Fruit fly (Drosophila melanogaster) whole organism, embryonic: ENCODE data around the gene CG7101.

Source experiments
- Atf6 ChIP-seq: fragments of 200-800 bp; sonication (Bioruptor generic); IDR thresholded peaks from 2 replicates; pipeline ENCODE4 v1.3.6; 2022; ENCODE audit warnings: missing biosample characterization, missing genetic modification characterization
- CG10209 ChIP-seq: fragments of 200-800 bp; sonication (Bioruptor generic); optimal IDR thresholded peaks from 3 replicates; lab custom pipeline; 2017; ENCODE audit warnings: missing biosample characterization, mild to moderate bottlenecking, missing genetic modification characterization, missing genetic modification reagents
- CG10565 ChIP-seq: fragments of 200-800 bp; sonication (Bioruptor generic); optimal IDR thresholded peaks from 3 replicates; lab custom pipeline; 2016; ENCODE audit warnings: missing biosample characterization, mild to moderate bottlenecking, missing genetic modification characterization
- CG10654 ChIP-seq: fragments of 200-800 bp; sonication (Bioruptor generic); optimal IDR thresholded peaks from 2 replicates; lab custom pipeline; 2016; ENCODE audit warnings: missing biosample characterization, missing genetic modification characterization
- CG10959 ChIP-seq: fragments of 200-800 bp; sonication (Bioruptor generic); IDR thresholded peaks from 2 replicates; pipeline ENCODE4 v1.3.6; 2022; ENCODE audit warnings: missing biosample characterization, missing genetic modification characterization
- CG11456 ChIP-seq: fragments of 200-800 bp; sonication (Bioruptor generic); IDR thresholded peaks from 3 replicates; pipeline ENCODE4 v1.3.6; 2022; ENCODE audit warnings: missing biosample characterization, missing genetic modification characterization
- CG11695 ChIP-seq: fragments of 200-800 bp; sonication (Bioruptor generic); IDR thresholded peaks from 3 replicates; pipeline ENCODE4 v1.3.6; 2022; ENCODE audit warnings: missing biosample characterization, missing genetic modification characterization
- CG13123 ChIP-seq: fragments of 200-800 bp; sonication (Bioruptor generic); optimal IDR thresholded peaks from 2 replicates; lab custom pipeline; 2016; ENCODE audit warnings: missing biosample characterization, missing genetic modification characterization
- CG18476 ChIP-seq: fragments of 200-800 bp; sonication (Bioruptor generic); optimal IDR thresholded peaks from 2 replicates; lab custom pipeline; 2016; ENCODE audit warnings: missing biosample characterization, mild to moderate bottlenecking, missing genetic modification characterization
- CG30020 ChIP-seq: fragments of 200-800 bp; optimal IDR thresholded peaks from 2 replicates; lab custom pipeline; 2019; ENCODE audit warnings: missing biosample characterization, mild to moderate bottlenecking, missing genetic modification characterization, moderate library complexity
- CG31224 ChIP-seq: fragments of 200-800 bp; sonication (Bioruptor generic); IDR thresholded peaks from 2 replicates; pipeline ENCODE4 v1.3.6; 2022; ENCODE audit warnings: missing biosample characterization, missing genetic modification characterization
- CG34376 ChIP-seq: fragments of 200-800 bp; sonication (Bioruptor generic); optimal IDR thresholded peaks from 2 replicates; lab custom pipeline; 2018; ENCODE audit warnings: missing biosample characterization, mild to moderate bottlenecking, missing genetic modification characterization
- CG3847 ChIP-seq: fragments of 200-800 bp; sonication (Bioruptor generic); IDR thresholded peaks from 2 replicates; pipeline ENCODE4 v1.3.6; 2022; ENCODE audit warnings: missing biosample characterization, missing genetic modification characterization
- CG5245 ChIP-seq: fragments of 200-800 bp; sonication (Bioruptor generic); optimal IDR thresholded peaks from 3 replicates; lab custom pipeline; 2016; ENCODE audit warnings: missing biosample characterization, missing genetic modification characterization
- CG6654 ChIP-seq: fragments of 200-800 bp; sonication (Bioruptor generic); optimal IDR thresholded peaks from 2 replicates; lab custom pipeline; 2017; ENCODE audit warnings: missing biosample characterization, mild to moderate bottlenecking, missing genetic modification characterization
- CG7556 ChIP-seq: fragments of 200-800 bp; sonication (Bioruptor generic); optimal IDR thresholded peaks from 2 replicates; lab custom pipeline; 2017; ENCODE audit warnings: missing biosample characterization, mild to moderate bottlenecking, missing genetic modification characterization
- CG9876 ChIP-seq: fragments of 200-800 bp; sonication (Bioruptor generic); optimal IDR thresholded peaks from 2 replicates; lab custom pipeline; 2016; ENCODE audit warnings: missing biosample characterization, missing genetic modification characterization
- CoRest ChIP-seq: fragments of 200-800 bp; sonication (Bioruptor generic); optimal IDR thresholded peaks from 3 replicates; lab custom pipeline; 2018; ENCODE audit warnings: missing biosample characterization, mild to moderate bottlenecking, missing genetic modification characterization, moderate library complexity
- Dad ChIP-seq: fragments of 200-800 bp; sonication (Bioruptor generic); optimal IDR thresholded peaks from 3 replicates; lab custom pipeline; 2016; ENCODE audit warnings: missing biosample characterization, missing genetic modification characterization
- Dek ChIP-seq: fragments of 200-800 bp; sonication (Bioruptor generic); optimal IDR thresholded peaks from 3 replicates; lab custom pipeline; 2019; ENCODE audit warnings: missing biosample characterization, mild to moderate bottlenecking, missing genetic modification characterization, moderate library complexity
- Doc3 ChIP-seq: fragments of 200-800 bp; sonication (Bioruptor generic); IDR thresholded peaks from 3 replicates; pipeline ENCODE4 v1.3.6; 2022; ENCODE audit warnings: missing biosample characterization, missing genetic modification characterization; ENCODE audit not compliant: partially characterized antibody
- Dref ChIP-seq: fragments of 200-800 bp; sonication (Bioruptor generic); IDR thresholded peaks from 2 replicates; pipeline ENCODE4 v1.3.6; 2022; ENCODE audit warnings: missing biosample characterization, missing genetic modification characterization
- Gsc ChIP-seq: fragments of 200-800 bp; sonication (Bioruptor generic); IDR thresholded peaks from 2 replicates; pipeline ENCODE4 v1.3.6; 2022; ENCODE audit warnings: missing biosample characterization, missing genetic modification characterization
- HLH4C ChIP-seq: fragments of 200-800 bp; sonication (Bioruptor generic); IDR thresholded peaks from 3 replicates; pipeline ENCODE4 v1.3.6; 2022; ENCODE audit warnings: missing biosample characterization, missing genetic modification characterization; ENCODE audit not compliant: partially characterized antibody
- MTF-1 ChIP-seq: fragments of 200-800 bp; sonication (Bioruptor generic); optimal IDR thresholded peaks from 2 replicates; lab custom pipeline; 2018; ENCODE audit warnings: missing biosample characterization, mild to moderate bottlenecking, missing genetic modification characterization, borderline replicate concordance
- Nf-YB ChIP-seq: fragments of 200-800 bp; sonication (Bioruptor generic); optimal IDR thresholded peaks from 3 replicates; lab custom pipeline; 2019; ENCODE audit warnings: missing biosample characterization, mild to moderate bottlenecking, missing genetic modification characterization, moderate library complexity
- Poxn ChIP-seq: fragments of 200-800 bp; sonication (Bioruptor generic); IDR thresholded peaks from 2 replicates; pipeline ENCODE4 v1.3.6; 2022; ENCODE audit warnings: missing biosample characterization, missing genetic modification characterization
- Rfx ChIP-seq: fragments of 200-800 bp; sonication (Bioruptor generic); IDR thresholded peaks from 2 replicates; pipeline ENCODE4 v1.3.6; 2022; ENCODE audit warnings: missing biosample characterization, missing genetic modification characterization
- Rx ChIP-seq: fragments of 200-800 bp; sonication (Bioruptor generic); IDR thresholded peaks from 2 replicates; pipeline ENCODE4 v1.3.6; 2022; ENCODE audit warnings: missing biosample characterization, missing genetic modification characterization
- Sox100B ChIP-seq: fragments of 200-800 bp; sonication (Bioruptor generic); optimal IDR thresholded peaks from 3 replicates; lab custom pipeline; 2018; ENCODE audit warnings: missing biosample characterization, mild to moderate bottlenecking, missing genetic modification characterization
- al ChIP-seq: fragments of 200-800 bp; sonication (Bioruptor generic); IDR thresholded peaks from 2 replicates; pipeline ENCODE4 v1.3.6; 2022; ENCODE audit warnings: missing biosample characterization, missing genetic modification characterization
- bbx ChIP-seq: fragments of 200-800 bp; sonication (Bioruptor generic); IDR thresholded peaks from 2 replicates; pipeline ENCODE4 v1.3.6; 2022; ENCODE audit warnings: missing biosample characterization, missing genetic modification characterization; ENCODE audit not compliant: partially characterized antibody
- chinmo ChIP-seq: fragments of 200-800 bp; sonication (Bioruptor generic); IDR thresholded peaks from 4 replicates; pipeline ENCODE4 v1.3.6; 2022; ENCODE audit warnings: missing biosample characterization, missing genetic modification characterization; ENCODE audit not compliant: partially characterized antibody
- croc ChIP-seq: fragments of 200-800 bp; sonication (Bioruptor generic); conservative IDR thresholded peaks from 3 replicates; pipeline ENCODE4 v1.3.6; 2022; ENCODE audit warnings: missing biosample characterization, missing genetic modification characterization
- crp ChIP-seq, 2 experiments: fragments of 200-800 bp; sonication (Bioruptor generic); optimal IDR thresholded peaks; 2 replicates in 1 of 2; 3 replicates in 1 of 2; lab custom pipeline; 2017; ENCODE audit warnings: missing biosample characterization in 2 of 2, missing genetic modification characterization in 2 of 2, mild to moderate bottlenecking in 1 of 2, moderate library complexity in 1 of 2
- fd96Cb ChIP-seq: fragments of 200-800 bp; sonication (Bioruptor generic); optimal IDR thresholded peaks from 2 replicates; lab custom pipeline; 2018; ENCODE audit warnings: missing biosample characterization, mild to moderate bottlenecking, missing genetic modification characterization, moderate library complexity
- gcm ChIP-seq: fragments of 200-800 bp; sonication (Bioruptor generic); optimal IDR thresholded peaks from 2 replicates; lab custom pipeline; 2019; ENCODE audit warnings: missing biosample characterization, mild to moderate bottlenecking, missing genetic modification characterization, moderate library complexity
- lab ChIP-seq: fragments of 200-800 bp; sonication (Bioruptor generic); optimal IDR thresholded peaks from 3 replicates; lab custom pipeline; 2017; ENCODE audit warnings: missing biosample characterization, missing genetic modification characterization, mild to moderate bottlenecking, moderate library complexity, missing genetic modification reagents
- lilli ChIP-seq: fragments of 200-800 bp; sonication (Bioruptor generic); optimal IDR thresholded peaks from 3 replicates; lab custom pipeline; 2016; ENCODE audit warnings: missing biosample characterization, missing genetic modification characterization
- mam ChIP-seq: fragments of 200-800 bp; sonication (Bioruptor generic); optimal IDR thresholded peaks from 3 replicates; lab custom pipeline; 2016; ENCODE audit warnings: missing biosample characterization, missing genetic modification characterization
- nau ChIP-seq: fragments of 200-800 bp; sonication (Bioruptor generic); optimal IDR thresholded peaks from 3 replicates; lab custom pipeline; 2017; ENCODE audit warnings: missing biosample characterization, mild to moderate bottlenecking, missing genetic modification characterization, missing genetic modification reagents
- otp ChIP-seq: fragments of 200-800 bp; sonication (Bioruptor generic); IDR thresholded peaks from 3 replicates; pipeline ENCODE4, ENCODE4 v1.3.6; 2022; ENCODE audit warnings: missing biosample characterization, missing genetic modification characterization
- schlank ChIP-seq: fragments of 200-800 bp; sonication (Bioruptor generic); optimal IDR thresholded peaks from 2 replicates; lab custom pipeline; 2018; ENCODE audit warnings: missing biosample characterization, mild to moderate bottlenecking, missing genetic modification characterization
- ssp ChIP-seq: fragments of 200-800 bp; sonication (Bioruptor generic); IDR thresholded peaks from 2 replicates; pipeline ENCODE4 v1.3.6; 2022; ENCODE audit warnings: missing biosample characterization, missing genetic modification characterization
- sug ChIP-seq: fragments of 200-800 bp; optimal IDR thresholded peaks from 2 replicates; lab custom pipeline; 2019; ENCODE audit warnings: missing biosample characterization, mild to moderate bottlenecking, missing genetic modification characterization, moderate library complexity
- tup ChIP-seq: fragments of 200-800 bp; sonication (Bioruptor generic); optimal IDR thresholded peaks from 2 replicates; lab custom pipeline; 2016; ENCODE audit warnings: missing biosample characterization, mild to moderate bottlenecking, missing genetic modification characterization, moderate library complexity
- zen2 ChIP-seq: fragments of 200-800 bp; sonication (Bioruptor generic); IDR thresholded peaks from 3 replicates; pipeline ENCODE4 v1.3.6; 2022; ENCODE audit warnings: missing biosample characterization, missing genetic modification characterization; ENCODE audit not compliant: partially characterized antibody

Gene CG7101

dm6 chrX:18843229-18844033 lies 13.0 kb downstream of the CG7101 start, which contains the start of gene htk (continued):
- peak; percentile 80 for TF ChIP-seq zen2 (GFP tag; lab: Robert Waterston, UW)
- TF ChIP-seq Rx (GFP tag; lab: Robert Waterston, UW): peak; percentile 52; the same call in 1 of the 2 replicates
- peak; percentile 21 for TF ChIP-seq CG7556
- peak; percentile 28 for TF ChIP-seq CG13123 (GFP tag; lab: Kevin White, UChicago)
- peak; percentile 13 for TF ChIP-seq Nf-YB (GFP tag; lab: Kevin White, UChicago)
- peak; percentile 77 for TF ChIP-seq mam (GFP tag; lab: Kevin White, UChicago)
- TF ChIP-seq CG31224: 0 out of 2 replicates have a peak, but pooled peaks have one; percentile 28
- TF ChIP-seq CG3847 (GFP tag; lab: Robert Waterston, UW): peak; percentile 67
- peak; percentile 60; the same call in 1 of the 2 replicates for TF ChIP-seq CG10959 (GFP tag; lab: Robert Waterston, UW)
- TF ChIP-seq lilli (GFP tag; lab: Kevin White, UChicago): peak; percentile 80
- no peak for TF ChIP-seq CG18476 (GFP tag; lab: Kevin White, UChicago)
- 0 out of 3 replicates have a peak, but pooled peaks have one; percentile 14 for TF ChIP-seq croc (GFP tag; lab: Robert Waterston, UW)
- peak; percentile 66 for TF ChIP-seq ssp (GFP tag; lab: Robert Waterston, UW)
- peak; percentile 95 for TF ChIP-seq CG11456 (GFP tag; lab: Robert Waterston, UW)
- no peak for TF ChIP-seq Poxn (GFP tag; lab: Robert Waterston, UW)
- no peak for TF ChIP-seq Gsc
- peak; percentile 63 for TF ChIP-seq CoRest
- peak; percentile 94; the same call in 3 of the 4 replicates for TF ChIP-seq chinmo (GFP tag; lab: Robert Waterston, UW)
- TF ChIP-seq otp (GFP tag; lab: Robert Waterston, UW): peak; percentile 68; the same call in 2 of the 3 replicates
- no peak for TF ChIP-seq fd96Cb (tag; lab: Kevin White, UChicago)
- no peak for TF ChIP-seq nau (GFP tag; lab: Kevin White, UChicago)
- TF ChIP-seq MTF-1 (GFP tag; lab: Kevin White, UChicago): peak; percentile 70
- TF ChIP-seq crp (GFP tag; optimal IDR thresholded peaks at IDR 0.05; lab: Kevin White, UChicago): peak in 1 of 2 experiments; percentile 78
- peak; percentile 71 for TF ChIP-seq sug
- TF ChIP-seq CG10565 (GFP tag; lab: Kevin White, UChicago): no peak
- TF ChIP-seq bbx: peak; percentile 96
- peak; percentile 65 for TF ChIP-seq CG10654 (GFP tag; lab: Kevin White, UChicago)
- no peak for TF ChIP-seq Sox100B (GFP tag; lab: Kevin White, UChicago)
- TF ChIP-seq Atf6 (GFP tag; lab: Robert Waterston, UW): peak; percentile 60
- no peak for TF ChIP-seq gcm (GFP tag; lab: Kevin White, UChicago)
- TF ChIP-seq Dref (GFP tag; lab: Robert Waterston, UW): peak; percentile 98
- TF ChIP-seq tup (GFP tag; lab: Kevin White, UChicago): peak; percentile 5
- peak; percentile 49 for TF ChIP-seq lab (GFP tag; lab: Kevin White, UChicago)
- peak; percentile 56; the same call in 1 of the 3 replicates for TF ChIP-seq CG11695 (GFP tag; lab: Robert Waterston, UW)
- TF ChIP-seq Rfx (GFP tag; lab: Robert Waterston, UW): peak; percentile 89
- TF ChIP-seq CG5245 (GFP tag; lab: Kevin White, UChicago): peak; percentile 83
- TF ChIP-seq Dad (GFP tag; lab: Kevin White, UChicago): peak; percentile 43
- TF ChIP-seq Doc3: peak; percentile 70; the same call in 2 of the 3 replicates
- peak; percentile 57 for TF ChIP-seq Dek (tag; lab: Kevin White, UChicago)
- TF ChIP-seq al: peak; percentile 40; the same call in 1 of the 2 replicates
- peak; percentile 55 for TF ChIP-seq CG10209 (GFP tag; lab: Kevin White, UChicago)
- peak; percentile 32 for TF ChIP-seq CG34376 (GFP tag; lab: Kevin White, UChicago)
- peak; percentile 78 for TF ChIP-seq CG9876 (GFP tag; lab: Kevin White, UChicago)
- TF ChIP-seq HLH4C (GFP tag; lab: Robert Waterston, UW): peak; percentile 86
- no peak for TF ChIP-seq CG6654 (GFP tag; lab: Kevin White, UChicago)
- no peak for TF ChIP-seq schlank
- TF ChIP-seq CG30020 (tag; lab: Kevin White, UChicago): no peak
